Worm (Caenorhabditis elegans) whole organism, L4 larva: ENCODE results near the gene lst-6.
A peak's percentile ranks its signal among the peaks of the same experiment; 100 is the strongest.

ENCODE experiments used
- ZK337.2 ChIP-seq: fragments of 200-800 bp; sonication (Bioruptor generic); IDR thresholded peaks from 2 replicates; pipeline ENCODE4 v1.3.6; 2022; ENCODE audit warnings: missing genetic modification reagents, missing genetic modification characterization, missing compliant biosample characterization
- aly-2 ChIP-seq: sonication (generic microtip); optimal IDR thresholded peaks from 2 replicates; lab custom pipeline; 2018; ENCODE audit warnings: missing biosample characterization, missing genetic modification characterization
- ceh-20 ChIP-seq: fragments of 200-800 bp; sonication (Bioruptor generic); IDR thresholded peaks from 2 replicates; pipeline ENCODE4 v1.3.6; 2022; ENCODE audit warnings: missing genetic modification reagents, missing genetic modification characterization, missing compliant biosample characterization
- ceh-32 ChIP-seq: sonication (generic microtip); optimal IDR thresholded peaks from 2 replicates; lab custom pipeline; 2016; ENCODE audit warnings: mild to moderate bottlenecking, missing genetic modification characterization, missing compliant biosample characterization; ENCODE audit not compliant: poor library complexity
- ces-1 ChIP-seq: fragments of 150-350 bp; sonication (generic microtip); optimal IDR thresholded peaks from 4 replicates; lab custom pipeline; 2014; ENCODE audit warnings: missing biosample characterization, missing genetic modification reagents, missing genetic modification characterization
- nhr-25 ChIP-seq: sonication (generic microtip); optimal IDR thresholded peaks from 2 replicates; lab custom pipeline; 2017; ENCODE audit warnings: missing genetic modification characterization, mild to moderate bottlenecking, missing compliant biosample characterization, antibody characterized with exemption, moderate library complexity, borderline replicate concordance; ENCODE audit not compliant: insufficient read depth
- pha-4 ChIP-seq, 2 experiments: fragments of 150-350 bp in 1 of 2; fragments of 200-800 bp in 1 of 2; sonication (Bioruptor generic) in 1 of 2; IDR thresholded peaks in 1 of 2; optimal IDR thresholded peaks in 1 of 2; 2 replicates each; pipeline versions ENCODE4 v1.3.6 to Lab custom; 2014 to 2022; ENCODE audit warnings: missing genetic modification characterization in 2 of 2, missing genetic modification reagents in 2 of 2, missing biosample characterization in 1 of 2, missing compliant biosample characterization in 1 of 2

DNA sequence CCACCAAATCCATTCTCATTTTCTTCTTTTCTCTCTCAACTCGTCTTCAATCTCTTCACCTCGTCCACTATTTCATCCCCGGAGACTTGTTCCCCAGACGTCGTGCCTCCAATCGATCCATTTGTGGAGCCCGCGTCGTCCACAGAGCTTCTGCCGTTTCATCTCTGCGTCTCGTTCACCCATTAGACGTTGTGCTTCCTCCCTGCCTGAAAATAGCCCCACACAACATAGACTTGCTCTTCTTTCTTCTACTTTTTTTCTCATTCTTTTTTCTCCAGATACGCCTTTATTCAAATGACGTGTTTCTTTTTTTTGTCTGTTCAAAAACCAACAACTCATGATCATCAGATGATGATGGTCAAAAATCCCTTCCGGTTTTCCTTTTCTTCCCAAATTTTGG is 29.4 kb downstream of the lst-6 start:
- no peak for TF ChIP-seq ces-1 (GFP tag; lab: Kevin White, UChicago)
- TF ChIP-seq ZK337.2 = no peak
- no peak for TF ChIP-seq ceh-32 (tag; lab: Kevin White, UChicago)
- no peak for TF ChIP-seq nhr-25 (tag; lab: Kevin White, UChicago)
- TF ChIP-seq pha-4 (GFP tag; IDR thresholded peaks at IDR 0.05; lab: Robert Waterston, UW) = no peak
- no peak for TF ChIP-seq pha-4 (tag; optimal IDR thresholded peaks at IDR 0.05; lab: Kevin White, UChicago)
- no peak for TF ChIP-seq aly-2 (tag; lab: Kevin White, UChicago)
- peak; percentile 77 for TF ChIP-seq ceh-20 (GFP tag; lab: Robert Waterston, UW)
